Worm (Caenorhabditis elegans) whole organism, late embryonic: Measurements from ENCODE around the gene hpo-26.

Experiments used
- K09A11.1 ChIP-seq: sonication (generic microtip); optimal IDR thresholded peaks from 2 replicates; lab custom pipeline; 2017; ENCODE audit warnings: antibody characterized with exemption, mild to moderate bottlenecking, missing genetic modification characterization, missing compliant biosample characterization; ENCODE audit not compliant: insufficient read depth
- ama-1 ChIP-seq: fragments of 150-350 bp; optimal IDR thresholded peaks from 2 replicates; lab custom pipeline; 2014
- elt-2 ChIP-seq: sonication (generic microtip); optimal IDR thresholded peaks from 2 replicates; lab custom pipeline; 2016; ENCODE audit warnings: missing genetic modification reagents, missing genetic modification characterization, missing compliant biosample characterization
- ets-4 ChIP-seq: sonication (generic microtip); optimal IDR thresholded peaks from 2 replicates; lab custom pipeline; 2016; ENCODE audit warnings: missing genetic modification characterization, missing compliant biosample characterization
- hlh-13 ChIP-seq: fragments of 200-800 bp; sonication (Bioruptor generic); optimal IDR thresholded peaks from 2 replicates; lab custom pipeline; 2018; ENCODE audit warnings: mild to moderate bottlenecking, missing genetic modification characterization, missing compliant biosample characterization
- nhr-11 ChIP-seq: fragments of 150-350 bp; optimal IDR thresholded peaks from 2 replicates; lab custom pipeline; 2014; ENCODE audit warnings: missing biosample characterization, missing genetic modification characterization
- nhr-232 ChIP-seq: sonication (generic microtip); optimal IDR thresholded peaks from 2 replicates; lab custom pipeline; 2016; ENCODE audit warnings: missing genetic modification characterization, missing compliant biosample characterization
- pqm-1 ChIP-seq: sonication (generic microtip); optimal IDR thresholded peaks from 2 replicates; lab custom pipeline; 2016; ENCODE audit warnings: missing genetic modification characterization, missing compliant biosample characterization
- pros-1 ChIP-seq: fragments of 150-350 bp; optimal IDR thresholded peaks from 2 replicates; lab custom pipeline; 2014; ENCODE audit warnings: missing biosample characterization, missing genetic modification reagents, missing genetic modification characterization
- rnt-1 ChIP-seq: sonication (generic microtip); optimal IDR thresholded peaks from 2 replicates; lab custom pipeline; 2016; ENCODE audit warnings: missing genetic modification characterization, missing compliant biosample characterization
- tbx-2 ChIP-seq: sonication (generic microtip); optimal IDR thresholded peaks from 2 replicates; lab custom pipeline; 2016; ENCODE audit warnings: missing genetic modification characterization, missing compliant biosample characterization
- ztf-16 ChIP-seq: sonication (generic microtip); optimal IDR thresholded peaks from 2 replicates; lab custom pipeline; 2017; ENCODE audit warnings: missing genetic modification characterization, missing compliant biosample characterization

DNA sequence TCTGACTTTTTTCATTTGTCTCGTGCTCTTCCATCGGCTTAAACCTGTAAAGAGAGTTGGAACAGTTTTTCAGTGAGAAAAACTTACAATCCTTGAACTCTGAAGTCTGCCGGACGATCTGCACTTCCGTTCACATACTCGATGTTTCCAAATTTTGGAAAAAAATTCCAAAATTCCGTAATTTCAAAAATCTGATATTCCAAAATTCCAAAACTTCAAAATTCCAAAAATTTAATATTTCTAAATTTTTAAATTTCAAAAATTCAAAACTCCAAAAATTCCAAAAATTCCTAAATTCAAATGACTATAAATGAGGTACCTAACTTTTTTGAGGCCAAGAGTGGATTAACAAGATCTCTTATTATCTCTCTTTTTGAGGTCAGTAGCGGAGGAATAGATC is 43.7 kb upstream of the hpo-26 start, which contains the start of gene EGAP9.4:
- TF ChIP-seq ets-4 (tag; lab: Kevin White, UChicago) (no peak), hlh-13 (GFP tag; lab: Kevin White, UChicago) (no peak), nhr-11 (tag; lab: Kevin White, UChicago) (no peak), pros-1 (tag; lab: Kevin White, UChicago) (no peak), ztf-16 (tag; lab: Kevin White, UChicago) (no peak), elt-2 (tag; lab: Kevin White, UChicago) (no peak), K09A11.1 (tag; lab: Kevin White, UChicago) (no peak), pqm-1 (no peak), ama-1 (lab: Kevin White, UChicago) (no peak), tbx-2 (tag; lab: Kevin White, UChicago) (no peak), rnt-1 (tag; lab: Kevin White, UChicago) (no peak), nhr-232 (no peak)
